Worm (Caenorhabditis elegans): ENCODE results near the gene rft-2.

Gene rft-2

DNA sequence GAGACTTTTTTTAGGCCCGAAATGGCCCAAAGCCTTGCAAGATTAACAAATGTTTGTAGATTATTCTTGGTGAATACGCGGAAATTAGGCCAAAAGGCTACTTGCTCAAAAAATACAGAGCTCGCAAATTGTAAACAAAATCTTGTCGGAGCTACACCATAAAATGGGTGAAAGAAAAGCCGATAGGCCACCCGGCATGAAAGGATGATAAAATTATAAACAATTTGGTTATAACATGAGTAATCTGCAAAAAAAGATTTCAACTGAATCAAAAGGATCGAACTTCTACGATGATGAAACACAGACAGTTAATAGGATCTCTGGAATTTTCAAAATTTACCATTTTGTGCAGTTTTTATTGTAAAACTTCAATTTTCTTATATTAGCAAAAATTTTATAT is 52.2 kb downstream of the rft-2 start:
- no peak for TF ChIP-seq nfya-1 (tag; optimal IDR thresholded peaks at IDR 0.05; ENCODE audit: insufficient read depth)
- TF ChIP-seq pqm-1 (tag; optimal IDR thresholded peaks at IDR 0.05), result no peak

DNA sequence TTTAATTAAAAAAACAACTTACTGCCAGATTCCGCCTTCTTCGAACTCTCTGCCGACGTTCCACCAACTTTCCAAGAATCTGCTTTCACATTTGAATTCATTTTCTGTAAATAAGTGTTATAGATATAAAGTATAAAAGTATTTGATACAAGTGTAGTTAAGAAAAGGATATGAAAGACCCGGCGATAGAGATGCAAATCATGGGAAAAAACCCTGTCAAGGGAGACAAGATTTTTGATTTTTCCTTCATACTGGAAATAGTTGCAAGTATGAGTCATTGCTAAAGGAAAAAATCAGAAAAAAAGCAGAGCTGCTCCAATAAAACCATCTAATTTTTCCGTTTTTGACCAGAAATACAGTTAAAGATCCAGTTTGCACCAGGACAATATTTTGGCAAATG is 54.1 kb downstream of the rft-2 start, which contains the start of gene F13A2.3:
TSS of gene F13A2.3 (minus strand) at position 101 of the 400 bp plus-strand sequence.
- TF ChIP-seq R02D3.7 (tag; optimal IDR thresholded peaks at IDR 0.05) (no peak), nhr-28 (tag; optimal IDR thresholded peaks at IDR 0.05) (no peak), skn-1 (tag; optimal IDR thresholded peaks at IDR 0.05) (no peak)
